Fruit fly (Drosophila melanogaster) whole organism, adult: ENCODE measurements around the gene GatB.
A peak's percentile ranks its signal among the peaks of the same experiment; 100 is the strongest.

Experiments used
- CG11617 ChIP-seq: fragments of 200-800 bp; sonication (Bioruptor generic); optimal IDR thresholded peaks from 2 replicates; lab custom pipeline; 2017; ENCODE audit warnings: mild to moderate bottlenecking, missing biosample characterization, missing genetic modification reagents, missing genetic modification characterization
- CG12768 ChIP-seq: fragments of 200-800 bp; sonication (Bioruptor generic); optimal IDR thresholded peaks from 2 replicates; lab custom pipeline; 2017; ENCODE audit warnings: missing biosample characterization, missing genetic modification characterization, mild to moderate bottlenecking, moderate library complexity, missing genetic modification reagents
- CG14711 ChIP-seq: fragments of 200-800 bp; sonication (Bioruptor generic); optimal IDR thresholded peaks from 2 replicates; lab custom pipeline; 2018; ENCODE audit warnings: missing biosample characterization, mild to moderate bottlenecking, missing genetic modification characterization, moderate library complexity
- CG1620 ChIP-seq: fragments of 200-800 bp; sonication (Bioruptor generic); optimal IDR thresholded peaks from 2 replicates; lab custom pipeline; 2016; ENCODE audit warnings: missing biosample characterization, missing genetic modification characterization
- CG33017 ChIP-seq: fragments of 200-800 bp; sonication (Bioruptor generic); optimal IDR thresholded peaks from 2 replicates; lab custom pipeline; 2018; ENCODE audit warnings: missing biosample characterization, mild to moderate bottlenecking, missing genetic modification characterization, moderate library complexity
- CG5204 ChIP-seq: fragments of 200-800 bp; sonication (Bioruptor generic); optimal IDR thresholded peaks from 2 replicates; lab custom pipeline; 2016; ENCODE audit warnings: missing biosample characterization, missing genetic modification characterization
- CG7045 ChIP-seq: fragments of 200-800 bp; sonication (Bioruptor generic); optimal IDR thresholded peaks from 2 replicates; lab custom pipeline; 2017; ENCODE audit warnings: missing biosample characterization, mild to moderate bottlenecking, missing genetic modification characterization
- CG7101 ChIP-seq: fragments of 200-800 bp; sonication (Bioruptor generic); optimal IDR thresholded peaks from 2 replicates; lab custom pipeline; 2018; ENCODE audit warnings: missing biosample characterization, mild to moderate bottlenecking, missing genetic modification characterization, moderate library complexity
- Clk ChIP-seq: fragments of 200-800 bp; sonication (Bioruptor generic); optimal IDR thresholded peaks from 2 replicates; lab custom pipeline; 2017; ENCODE audit warnings: missing biosample characterization, missing genetic modification characterization
- Crg-1 ChIP-seq: fragments of 200-800 bp; sonication (Bioruptor generic); optimal IDR thresholded peaks from 2 replicates; lab custom pipeline; 2016; ENCODE audit warnings: missing biosample characterization, missing genetic modification characterization
- Hr96 ChIP-seq: fragments of 200-800 bp; sonication (Bioruptor generic); optimal IDR thresholded peaks from 2 replicates; lab custom pipeline; 2016; ENCODE audit warnings: missing biosample characterization, missing genetic modification characterization
- Mnt ChIP-seq: fragments of 200-800 bp; sonication (Bioruptor generic); optimal IDR thresholded peaks from 2 replicates; lab custom pipeline; 2016; ENCODE audit warnings: missing biosample characterization, mild to moderate bottlenecking, missing genetic modification characterization
- bab1 ChIP-seq: fragments of 200-800 bp; sonication (Bioruptor generic); optimal IDR thresholded peaks from 3 replicates; lab custom pipeline; 2019; ENCODE audit warnings: missing biosample characterization, mild to moderate bottlenecking, missing genetic modification characterization, moderate library complexity
- cic ChIP-seq: fragments of 200-800 bp; sonication (Bioruptor generic); optimal IDR thresholded peaks from 2 replicates; lab custom pipeline; 2017; ENCODE audit warnings: missing biosample characterization, mild to moderate bottlenecking, missing genetic modification characterization, moderate library complexity
- cnc ChIP-seq, 2 experiments: fragments of >200 bp; optimal IDR thresholded peaks; 2 replicates each; lab custom pipeline; 2017
- kay ChIP-seq: fragments of 200-800 bp; sonication (Bioruptor generic); peaks from one replicate; lab custom pipeline; 2016; ENCODE audit warnings: missing biosample characterization, missing genetic modification characterization, borderline replicate concordance
- ovo ChIP-seq: fragments of 200-800 bp; sonication (Bioruptor generic); optimal IDR thresholded peaks from 2 replicates; lab custom pipeline; 2016; ENCODE audit warnings: missing biosample characterization, missing genetic modification characterization
- pad ChIP-seq: fragments of 200-800 bp; sonication (Bioruptor generic); optimal IDR thresholded peaks from 3 replicates; lab custom pipeline; 2017; ENCODE audit warnings: missing biosample characterization, missing genetic modification characterization, mild to moderate bottlenecking, moderate library complexity, missing genetic modification reagents
- tj ChIP-seq: fragments of 200-800 bp; sonication (Bioruptor generic); optimal IDR thresholded peaks from 3 replicates; lab custom pipeline; 2017; ENCODE audit warnings: missing biosample characterization, mild to moderate bottlenecking, missing genetic modification characterization, moderate library complexity
- toe ChIP-seq: fragments of 200-800 bp; sonication (Bioruptor generic); optimal IDR thresholded peaks from 2 replicates; lab custom pipeline; 2016; ENCODE audit warnings: missing biosample characterization, missing genetic modification characterization

GatB gene

dm6 chr3R:24106879-24107441, 23.1 kb downstream of the GatB start, which contains the start of gene CG10694:
Gene CG10694 (plus strand): TSS chr3R:24107391.
- TF ChIP-seq CG14711 (tag; lab: Kevin White, UChicago) (no peak), CG12768 (GFP tag; lab: Kevin White, UChicago) (no peak), pad (GFP tag; lab: Kevin White, UChicago) (no peak), toe (no peak), cnc (optimal IDR thresholded peaks at IDR 0.05; lab: Kevin White, UChicago) (no peak), tj (GFP tag; lab: Kevin White, UChicago) (no peak), CG7045 (GFP tag; lab: Kevin White, UChicago) (no peak), CG7101 (tag; lab: Kevin White, UChicago) (no peak), kay (GFP tag; lab: Kevin White, UChicago) (no peak), CG33017 (tag; lab: Kevin White, UChicago) (no peak), Crg-1 (GFP tag; lab: Kevin White, UChicago) (no peak), ovo (GFP tag; lab: Kevin White, UChicago) (no peak), Mnt (GFP tag; lab: Kevin White, UChicago) (no peak)

- TF ChIP-seq Mnt (GFP tag; lab: Kevin White, UChicago) = peak; percentile 88
- peak; percentile 87 for TF ChIP-seq bab1
- peak; percentile 24 for TF ChIP-seq toe
- TF ChIP-seq Clk (GFP tag; lab: Kevin White, UChicago) = no peak
- TF ChIP-seq CG7045 (GFP tag; lab: Kevin White, UChicago) = peak; percentile 59
- no peak for TF ChIP-seq cnc (optimal IDR thresholded peaks at IDR 0.05; lab: Kevin White, UChicago)
- no peak for TF ChIP-seq tj (GFP tag; lab: Kevin White, UChicago)
- peak; percentile 64 for TF ChIP-seq Crg-1 (GFP tag; lab: Kevin White, UChicago)
- TF ChIP-seq pad (GFP tag; lab: Kevin White, UChicago) = peak; percentile 44
- TF ChIP-seq CG14711 (tag; lab: Kevin White, UChicago) = peak; percentile 68
- TF ChIP-seq Hr96 (GFP tag; lab: Kevin White, UChicago) = no peak
- peak; percentile 80 for TF ChIP-seq CG12768 (GFP tag; lab: Kevin White, UChicago)
- peak; percentile 94 for TF ChIP-seq cic (GFP tag; lab: Kevin White, UChicago)
- TF ChIP-seq CG33017 (tag; lab: Kevin White, UChicago) = peak; percentile 77
- TF ChIP-seq ovo (GFP tag; lab: Kevin White, UChicago) = peak; percentile 5
- TF ChIP-seq kay (GFP tag; lab: Kevin White, UChicago) = no peak
- peak; percentile 65 for TF ChIP-seq CG1620 (GFP tag; lab: Kevin White, UChicago)
- TF ChIP-seq CG11617 (GFP tag; lab: Kevin White, UChicago) = peak; percentile 60
- TF ChIP-seq CG7101 (tag; lab: Kevin White, UChicago) = peak; percentile 78
- TF ChIP-seq CG5204 (GFP tag; lab: Kevin White, UChicago) = peak; percentile 62
Measured at dm6 chr3R:24106059-24106631, 23.9 kb downstream of the GatB start.

- no peak for TF ChIP-seq toe
- TF ChIP-seq CG7101 (tag; lab: Kevin White, UChicago) = no peak
- no peak for TF ChIP-seq Clk (GFP tag; lab: Kevin White, UChicago)
- TF ChIP-seq Hr96 (GFP tag; lab: Kevin White, UChicago) = peak; percentile 19
- TF ChIP-seq CG12768 (GFP tag; lab: Kevin White, UChicago) = no peak
- peak; percentile 3 for TF ChIP-seq CG5204 (GFP tag; lab: Kevin White, UChicago)
- TF ChIP-seq kay (GFP tag; lab: Kevin White, UChicago) = no peak
- TF ChIP-seq bab1 = peak; percentile 49
- TF ChIP-seq cic (GFP tag; lab: Kevin White, UChicago) = peak; percentile 52
- TF ChIP-seq CG7045 (GFP tag; lab: Kevin White, UChicago) = no peak
- peak; percentile 34 for TF ChIP-seq CG11617 (GFP tag; lab: Kevin White, UChicago)
- TF ChIP-seq tj (GFP tag; lab: Kevin White, UChicago) = peak; percentile 64
- peak; percentile 47 for TF ChIP-seq Mnt (GFP tag; lab: Kevin White, UChicago)
- no peak for TF ChIP-seq cnc (optimal IDR thresholded peaks at IDR 0.05; lab: Kevin White, UChicago)
- peak; percentile 33 for TF ChIP-seq CG33017 (tag; lab: Kevin White, UChicago)
- no peak for TF ChIP-seq pad (GFP tag; lab: Kevin White, UChicago)
- TF ChIP-seq Crg-1 (GFP tag; lab: Kevin White, UChicago) = peak; percentile 34
- TF ChIP-seq CG1620 (GFP tag; lab: Kevin White, UChicago) = peak; percentile 34
- TF ChIP-seq ovo (GFP tag; lab: Kevin White, UChicago) = peak; percentile 26
- peak; percentile 28 for TF ChIP-seq CG14711 (tag; lab: Kevin White, UChicago)
Measured at dm6 chr3R:24105312-24105902, 24.6 kb downstream of the GatB start, which contains the start of gene Syx1A. Gene Syx1A (minus strand): TSS chr3R:24105763.

dm6 chr3R:24104471-24105311, 25.4 kb downstream of the GatB start:
- peak; percentile 76 for TF ChIP-seq kay (GFP tag; lab: Kevin White, UChicago)
- no peak for TF ChIP-seq CG5204 (GFP tag; lab: Kevin White, UChicago)
- no peak for TF ChIP-seq CG33017 (tag; lab: Kevin White, UChicago)
- TF ChIP-seq CG7045 (GFP tag; lab: Kevin White, UChicago) = no peak
- TF ChIP-seq Mnt (GFP tag; lab: Kevin White, UChicago) = no peak
- peak; percentile 48 for TF ChIP-seq tj (GFP tag; lab: Kevin White, UChicago)
- no peak for TF ChIP-seq pad (GFP tag; lab: Kevin White, UChicago)
